Worm (Caenorhabditis elegans) whole organism, L4/young adult: Measurements from ENCODE around the gene vha-17.

ENCODE experiments used
- dao-5 ChIP-seq: sonication (generic microtip); optimal IDR thresholded peaks from 2 replicates; lab custom pipeline; 2016; ENCODE audit warnings: missing genotype, missing genetic modification characterization, moderate library complexity, missing compliant biosample characterization
- him-1 ChIP-seq: sonication (generic microtip); optimal IDR thresholded peaks from 2 replicates; lab custom pipeline; 2016; ENCODE audit warnings: missing genotype, missing genetic modification reagents, missing genetic modification characterization, missing compliant biosample characterization

- no peak for TF ChIP-seq him-1
- TF ChIP-seq dao-5 (tag; lab: Kevin White, UChicago): no peak
Observed at ce11 chrIV:9304617-9305016, 17.0 kb upstream of the vha-17 start, which contains the start of gene F49C12.5.
